Worm (Caenorhabditis elegans) whole organism, L3 larva: Measurements from ENCODE around the gene arle-14.

Experiments
- ZK546.5 ChIP-seq: sonication (generic microtip); optimal IDR thresholded peaks from 2 replicates; lab custom pipeline; 2017; ENCODE audit warnings: missing biosample characterization, missing genetic modification characterization
- ama-1 ChIP-seq: fragments of 150-350 bp; optimal IDR thresholded peaks from 2 replicates; lab custom pipeline; 2018
- ceh-9 ChIP-seq: sonication (generic microtip); optimal IDR thresholded peaks from 2 replicates; lab custom pipeline; 2018; ENCODE audit warnings: missing biosample characterization, missing genetic modification characterization
- hmg-11 ChIP-seq: sonication (generic microtip); optimal IDR thresholded peaks from 2 replicates; lab custom pipeline; 2016; ENCODE audit warnings: missing genetic modification characterization, missing compliant biosample characterization
- nhr-11 ChIP-seq: fragments of 150-350 bp; optimal IDR thresholded peaks from 2 replicates; lab custom pipeline; 2014; ENCODE audit warnings: missing biosample characterization, missing genetic modification characterization
- nhr-12 ChIP-seq: fragments of 150-350 bp; optimal IDR thresholded peaks from 2 replicates; lab custom pipeline; 2014; ENCODE audit warnings: missing biosample characterization, missing genetic modification characterization
- nhr-23 ChIP-seq: fragments of 150-350 bp; optimal IDR thresholded peaks from 2 replicates; lab custom pipeline; 2014; ENCODE audit warnings: missing biosample characterization, missing genetic modification reagents, missing genetic modification characterization
- nhr-237 ChIP-seq: fragments of 150-350 bp; optimal IDR thresholded peaks from 2 replicates; lab custom pipeline; 2014; ENCODE audit warnings: missing biosample characterization, missing genetic modification characterization
- unc-62 ChIP-seq: fragments of 150-350 bp; sonication (generic microtip); optimal IDR thresholded peaks from 4 replicates; lab custom pipeline; 2014; ENCODE audit warnings: missing biosample characterization, missing genetic modification reagents, missing genetic modification characterization
- zag-1 ChIP-seq: fragments of 150-350 bp; optimal IDR thresholded peaks from 2 replicates; lab custom pipeline; 2014; ENCODE audit warnings: missing biosample characterization, missing genetic modification characterization

- no peak for TF ChIP-seq unc-62 (GFP tag; lab: Kevin White, UChicago)
- TF ChIP-seq nhr-11 (tag; lab: Kevin White, UChicago), result no peak
- no peak for TF ChIP-seq nhr-12
- peak; percentile 13 for TF ChIP-seq hmg-11
- no peak for TF ChIP-seq nhr-237
- TF ChIP-seq ama-1 (lab: Kevin White, UChicago), result peak; percentile 81
- no peak for TF ChIP-seq ceh-9 (tag; lab: Kevin White, UChicago)
- peak; percentile 27 for TF ChIP-seq nhr-23 (tag; lab: Kevin White, UChicago)
- no peak for TF ChIP-seq zag-1
- no peak for TF ChIP-seq ZK546.5 (tag; lab: Kevin White, UChicago)
Measured at ce11 chrIII:5653692-5654105, 39.0 kb upstream of the arle-14 start.
